Worm (Caenorhabditis elegans) whole organism, L4 larva: Measurements from ENCODE around the gene fbxa-165.

ENCODE experiments used
- F26F4.8 ChIP-seq: fragments of 200-800 bp; sonication (Bioruptor generic); conservative IDR thresholded peaks from 2 replicates; pipeline ENCODE4 v1.3.6; 2022; ENCODE audit warnings: missing genetic modification characterization, missing compliant biosample characterization
- F37D6.2 ChIP-seq: sonication (generic microtip); optimal IDR thresholded peaks from 2 replicates; lab custom pipeline; 2016; ENCODE audit warnings: mild to moderate bottlenecking, missing genetic modification characterization, missing compliant biosample characterization
- F44E2.7 ChIP-seq: fragments of 200-800 bp; sonication (Bioruptor generic); IDR thresholded peaks from 2 replicates; pipeline ENCODE4 v2.1.2; 2022; ENCODE audit warnings: missing genetic modification characterization, missing compliant biosample characterization
- F49E8.2 ChIP-seq: sonication (generic microtip); optimal IDR thresholded peaks from 2 replicates; lab custom pipeline; 2016; ENCODE audit warnings: missing compliant biosample characterization, mild to moderate bottlenecking, missing genetic modification characterization, borderline replicate concordance
- T20F7.1 ChIP-seq: fragments of 200-800 bp; sonication (Bioruptor generic); optimal IDR thresholded peaks from 2 replicates; lab custom pipeline; 2018; ENCODE audit warnings: mild to moderate bottlenecking, missing genetic modification characterization, missing compliant biosample characterization
- Y105C5A.15 ChIP-seq: fragments of 200-800 bp; sonication (Bioruptor generic); IDR thresholded peaks from 2 replicates; pipeline ENCODE4 v1.3.6; 2022; ENCODE audit warnings: missing genetic modification characterization, missing compliant biosample characterization
- Y5F2A.4 ChIP-seq: fragments of 200-800 bp; sonication (Bioruptor generic); optimal IDR thresholded peaks from 2 replicates; lab custom pipeline; 2018; ENCODE audit warnings: mild to moderate bottlenecking, missing genetic modification characterization, missing compliant biosample characterization
- Y75B8A.6 ChIP-seq: fragments of 200-800 bp; sonication (Bioruptor generic); IDR thresholded peaks from 2 replicates; pipeline ENCODE4 v1.3.6; 2022; ENCODE audit warnings: missing genetic modification reagents, missing genetic modification characterization, missing compliant biosample characterization
- ZK546.5 ChIP-seq, 2 experiments: sonication (generic microtip); optimal IDR thresholded peaks; 2 replicates each; lab custom pipeline; 2017; ENCODE audit warnings: missing biosample characterization in 2 of 2, missing genetic modification characterization in 2 of 2
- ceh-20 ChIP-seq: fragments of 200-800 bp; sonication (Bioruptor generic); IDR thresholded peaks from 2 replicates; pipeline ENCODE4 v1.3.6; 2022; ENCODE audit warnings: missing genetic modification reagents, missing genetic modification characterization, missing compliant biosample characterization
- ceh-28 ChIP-seq: fragments of 150-350 bp; optimal IDR thresholded peaks from 2 replicates; lab custom pipeline; 2014; ENCODE audit warnings: missing biosample characterization, missing genetic modification reagents, missing genetic modification characterization
- ces-1 ChIP-seq: fragments of 150-350 bp; sonication (generic microtip); optimal IDR thresholded peaks from 4 replicates; lab custom pipeline; 2014; ENCODE audit warnings: missing biosample characterization, missing genetic modification reagents, missing genetic modification characterization
- cey-2 ChIP-seq: sonication (generic microtip); optimal IDR thresholded peaks from 3 replicates; lab custom pipeline; 2017; ENCODE audit warnings: missing genetic modification characterization, mild to moderate bottlenecking, missing compliant biosample characterization, antibody characterized with exemption, borderline replicate concordance; ENCODE audit not compliant: insufficient read depth
- daf-16 ChIP-seq, 3 experiments: sonication (generic microtip); optimal IDR thresholded peaks; 2 replicates each; lab custom pipeline; 2016 to 2017; ENCODE audit warnings: missing genetic modification characterization in 3 of 3, missing genetic modification reagents in 3 of 3, mild to moderate bottlenecking in 2 of 3, missing compliant biosample characterization in 2 of 3, missing biosample characterization in 1 of 3, moderate library complexity in 1 of 3
- dmd-6 ChIP-seq: fragments of 200-800 bp; sonication (Bioruptor generic); IDR thresholded peaks from 2 replicates; pipeline ENCODE4 v1.3.6; 2022; ENCODE audit warnings: missing genetic modification reagents, missing genetic modification characterization, missing compliant biosample characterization
- dmd-8 ChIP-seq: fragments of 200-800 bp; sonication (Bioruptor generic); IDR thresholded peaks from 2 replicates; pipeline ENCODE4 v1.3.6; 2022; ENCODE audit warnings: missing genetic modification characterization, missing compliant biosample characterization
- hlh-11 ChIP-seq: fragments of 200-800 bp; sonication (Bioruptor generic); optimal IDR thresholded peaks from 2 replicates; lab custom pipeline; 2018; ENCODE audit warnings: mild to moderate bottlenecking, missing genetic modification characterization, missing compliant biosample characterization
- madf-5 ChIP-seq, 2 experiments: fragments of 200-800 bp; sonication (Bioruptor generic); IDR thresholded peaks; 2 replicates each; pipeline ENCODE4 v1.3.6; 2022; ENCODE audit warnings: missing compliant biosample characterization in 2 of 2, missing genetic modification characterization in 2 of 2
- mdl-1 ChIP-seq, 2 experiments: fragments of 150-350 bp in 1 of 2; sonication (generic microtip) in 1 of 2; optimal IDR thresholded peaks; 2 replicates each; lab custom pipeline; 2014 to 2017; ENCODE audit warnings: missing biosample characterization in 2 of 2, missing genetic modification characterization in 2 of 2
- mes-2 ChIP-seq: sonication (generic microtip); optimal IDR thresholded peaks from 2 replicates; lab custom pipeline; 2016; ENCODE audit warnings: missing genotype, mild to moderate bottlenecking, missing genetic modification characterization, missing compliant biosample characterization; ENCODE audit not compliant: poor library complexity, severe bottlenecking
- nhr-102 ChIP-seq: sonication (generic microtip); optimal IDR thresholded peaks from 2 replicates; lab custom pipeline; 2016; ENCODE audit warnings: mild to moderate bottlenecking, missing genetic modification characterization, moderate library complexity, missing compliant biosample characterization
- nhr-28 ChIP-seq: fragments of 150-350 bp; optimal IDR thresholded peaks from 2 replicates; lab custom pipeline; 2014; ENCODE audit warnings: missing biosample characterization, missing genetic modification characterization
- nhr-42 ChIP-seq: fragments of 200-800 bp; sonication (Bioruptor generic); IDR thresholded peaks from 2 replicates; pipeline ENCODE4 v1.3.6; 2022; ENCODE audit warnings: missing genetic modification characterization, missing compliant biosample characterization
- nhr-48 ChIP-seq: sonication (generic microtip); optimal IDR thresholded peaks from 2 replicates; lab custom pipeline; 2016; ENCODE audit warnings: mild to moderate bottlenecking, missing genetic modification characterization, missing compliant biosample characterization
- nhr-6 ChIP-seq: fragments of 150-350 bp; optimal IDR thresholded peaks from 2 replicates; lab custom pipeline; 2014; ENCODE audit warnings: missing biosample characterization, missing genetic modification characterization
- pqm-1 ChIP-seq: sonication (generic microtip); optimal IDR thresholded peaks from 2 replicates; lab custom pipeline; 2017; ENCODE audit warnings: missing biosample characterization, missing genetic modification characterization
- rbr-2 ChIP-seq: sonication (generic microtip); optimal IDR thresholded peaks from 2 replicates; lab custom pipeline; 2016; ENCODE audit warnings: missing genotype, missing genetic modification characterization, missing compliant biosample characterization
- sdz-12 ChIP-seq: fragments of 200-800 bp; sonication (Bioruptor generic); optimal IDR thresholded peaks from 2 replicates; lab custom pipeline; 2018; ENCODE audit warnings: mild to moderate bottlenecking, missing genetic modification characterization, missing compliant biosample characterization
- set-16 ChIP-seq: fragments of 200-800 bp; sonication (Bioruptor generic); IDR thresholded peaks from 2 replicates; pipeline ENCODE4 v1.3.6; 2022; ENCODE audit warnings: missing genetic modification reagents, missing genetic modification characterization, missing compliant biosample characterization
- tag-97 ChIP-seq: fragments of 200-800 bp; sonication (Bioruptor generic); IDR thresholded peaks from 2 replicates; pipeline ENCODE4 v1.3.6; 2022; ENCODE audit warnings: missing genetic modification characterization, missing compliant biosample characterization
- vab-7 ChIP-seq: fragments of 200-800 bp; sonication (Bioruptor generic); IDR thresholded peaks from 2 replicates; pipeline ENCODE4 v1.3.6; 2022; ENCODE audit warnings: missing genetic modification reagents, missing genetic modification characterization, missing compliant biosample characterization
- zfp-3 ChIP-seq: fragments of 200-800 bp; sonication (Bioruptor generic); conservative IDR thresholded peaks from 2 replicates; pipeline ENCODE4 v1.3.6; 2022; ENCODE audit warnings: missing genetic modification reagents, missing genetic modification characterization, missing compliant biosample characterization
- zip-11 ChIP-seq: fragments of 200-800 bp; sonication (Bioruptor generic); IDR thresholded peaks from 2 replicates; pipeline ENCODE4 v1.3.6; 2022; ENCODE audit warnings: missing genetic modification characterization, missing compliant biosample characterization
- zip-2 ChIP-seq: fragments of 150-350 bp; optimal IDR thresholded peaks from 2 replicates; lab custom pipeline; 2014; ENCODE audit warnings: missing biosample characterization, missing genetic modification characterization
- ztf-7 ChIP-seq: fragments of 150-350 bp; optimal IDR thresholded peaks from 2 replicates; lab custom pipeline; 2014; ENCODE audit warnings: missing biosample characterization, missing genetic modification characterization

The fbxa-165 gene

ce11 chrII:1586305-1586704 lies 30.0 kb downstream of the fbxa-165 start, which contains the start of gene T07H3.8:
TSS of gene T07H3.8 (plus strand) at chrII:1586605.
- TF ChIP-seq nhr-48 (tag; lab: Kevin White, UChicago) (no peak), rbr-2 (no peak), set-16 (no peak)

- no peak for TF ChIP-seq nhr-42
- TF ChIP-seq zip-2 = no peak
Measured at ce11 chrII:1584140-1584539, 32.1 kb downstream of the fbxa-165 start, which contains the start of gene clec-21. TSS of gene clec-21 (minus strand) at chrII:1584240.

ce11 chrII:1579886-1580285 lies 36.4 kb downstream of the fbxa-165 start, which contains the start of gene math-38:
TSS of gene math-38 (minus strand) at chrII:1579986.
- TF ChIP-seq zip-11 (GFP tag; lab: Robert Waterston, UW) = no peak
- TF ChIP-seq F44E2.7 (GFP tag; lab: Robert Waterston, UW) = no peak
- peak; percentile 28 for TF ChIP-seq nhr-28 (tag; lab: Kevin White, UChicago)
- TF ChIP-seq ceh-28 (tag; lab: Kevin White, UChicago) = no peak
- TF ChIP-seq hlh-11 (tag; lab: Kevin White, UChicago) = peak; percentile 16
- TF ChIP-seq, all 104 proteins: peak for 2

- TF ChIP-seq dmd-8 (GFP tag; lab: Robert Waterston, UW) (no peak), pqm-1 (tag; lab: Kevin White, UChicago) (peak; percentile 92), dmd-6 (GFP tag; lab: Robert Waterston, UW) (peak; percentile 79), hlh-11 (tag; lab: Kevin White, UChicago) (peak; percentile 30), nhr-28 (tag; lab: Kevin White, UChicago) (peak; percentile 70), ztf-7 (no peak), madf-5 (GFP tag; IDR thresholded peaks at IDR 0.05; lab: Robert Waterston, UW) (no peak)
Measured at ce11 chrII:1576772-1577171, 39.5 kb downstream of the fbxa-165 start.

- no peak for TF ChIP-seq cey-2 (tag; lab: Kevin White, UChicago)
- no peak for TF ChIP-seq vab-7
- TF ChIP-seq F49E8.2 (tag; lab: Kevin White, UChicago) = no peak
- no peak for TF ChIP-seq nhr-102 (tag; lab: Kevin White, UChicago)
- TF ChIP-seq tag-97 (GFP tag; lab: Robert Waterston, UW) = no peak
- no peak for TF ChIP-seq rbr-2
- TF ChIP-seq ceh-20 = no peak
- TF ChIP-seq, all 104 proteins: peak for 0
Measured at ce11 chrII:1576030-1576429, 40.3 kb downstream of the fbxa-165 start, which contains the start of gene K05F6.10. TSS of gene K05F6.10 (minus strand) at chrII:1576130.

- TF ChIP-seq F26F4.8 (GFP tag; lab: Robert Waterston, UW) (no peak), Y5F2A.4 (GFP tag; lab: Kevin White, UChicago) (no peak), mes-2 (tag; lab: Kevin White, UChicago) (no peak), daf-16 (GFP tag; optimal IDR thresholded peaks at IDR 0.05; lab: Kevin White, UChicago) (no peak), daf-16 (tag; optimal IDR thresholded peaks at IDR 0.05; lab: Kevin White, UChicago) (no peak), ces-1 (GFP tag; lab: Kevin White, UChicago) (no peak), ZK546.5 (tag; optimal IDR thresholded peaks at IDR 0.05; lab: Kevin White, UChicago) (no peak), mdl-1 (tag; optimal IDR thresholded peaks at IDR 0.05; lab: Kevin White, UChicago) (no peak), T20F7.1 (GFP tag; lab: Kevin White, UChicago) (no peak), nhr-6 (tag; lab: Kevin White, UChicago) (no peak), sdz-12 (GFP tag; lab: Kevin White, UChicago) (no peak), Y105C5A.15 (GFP tag; lab: Robert Waterston, UW) (no peak), cey-2 (tag; lab: Kevin White, UChicago) (no peak), F37D6.2 (tag; lab: Kevin White, UChicago) (no peak), Y75B8A.6 (GFP tag; lab: Robert Waterston, UW) (no peak), pqm-1 (tag; lab: Kevin White, UChicago) (no peak), dmd-6 (GFP tag; lab: Robert Waterston, UW) (no peak), zfp-3 (no peak)
- TF ChIP-seq, all 104 proteins: peak for 0
Measured at ce11 chrII:1571032-1571431, 45.2 kb downstream of the fbxa-165 start, which contains the start of gene fbxb-46. TSS of gene fbxb-46 (minus strand) at chrII:1571132.
